Fruit fly (Drosophila melanogaster) Kc167 (cell line): Measurements from ENCODE around the gene yuri.

Experiments
- Myc ChIP-seq: fragments of >200 bp; optimal IDR thresholded peaks from 2 replicates; lab custom pipeline; 2017; ENCODE audit warnings: missing external identifiers
- ttk ChIP-seq: sonication (Bioruptor generic); optimal IDR thresholded peaks from 2 replicates; lab custom pipeline; 2017; ENCODE audit warnings: missing external identifiers

DNA sequence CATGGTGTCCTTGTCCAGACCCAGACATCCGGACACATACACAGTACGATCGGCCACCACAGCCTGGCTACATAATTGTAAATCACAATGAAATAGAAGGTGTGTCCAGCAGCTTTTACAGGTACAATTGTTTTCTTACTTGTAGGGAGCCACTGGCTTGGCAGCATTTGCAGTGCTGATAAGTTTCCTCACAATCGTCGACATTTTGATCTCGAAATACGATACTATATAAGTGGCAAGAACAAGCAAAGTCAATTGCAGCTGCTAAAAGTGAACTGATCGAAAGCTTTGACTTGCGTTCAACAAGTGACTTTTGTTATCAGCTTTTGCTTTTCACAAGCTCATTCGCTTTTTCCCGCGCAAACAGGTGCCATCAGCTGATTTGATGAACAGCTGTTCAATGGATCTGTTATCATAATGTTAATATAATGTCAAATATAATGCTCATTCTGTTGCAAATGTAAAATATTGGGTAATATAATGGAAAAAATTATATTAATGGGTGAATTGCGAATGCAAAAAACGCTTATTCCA, 10.4 kb upstream of the yuri start, which contains the start of gene UK114:
- TF ChIP-seq Myc (lab: Kevin White, UChicago) (no peak), ttk (lab: Kevin White, UChicago) (no peak)
